Worm (Caenorhabditis elegans): ENCODE measurements around the gene B0001.5.

DNA sequence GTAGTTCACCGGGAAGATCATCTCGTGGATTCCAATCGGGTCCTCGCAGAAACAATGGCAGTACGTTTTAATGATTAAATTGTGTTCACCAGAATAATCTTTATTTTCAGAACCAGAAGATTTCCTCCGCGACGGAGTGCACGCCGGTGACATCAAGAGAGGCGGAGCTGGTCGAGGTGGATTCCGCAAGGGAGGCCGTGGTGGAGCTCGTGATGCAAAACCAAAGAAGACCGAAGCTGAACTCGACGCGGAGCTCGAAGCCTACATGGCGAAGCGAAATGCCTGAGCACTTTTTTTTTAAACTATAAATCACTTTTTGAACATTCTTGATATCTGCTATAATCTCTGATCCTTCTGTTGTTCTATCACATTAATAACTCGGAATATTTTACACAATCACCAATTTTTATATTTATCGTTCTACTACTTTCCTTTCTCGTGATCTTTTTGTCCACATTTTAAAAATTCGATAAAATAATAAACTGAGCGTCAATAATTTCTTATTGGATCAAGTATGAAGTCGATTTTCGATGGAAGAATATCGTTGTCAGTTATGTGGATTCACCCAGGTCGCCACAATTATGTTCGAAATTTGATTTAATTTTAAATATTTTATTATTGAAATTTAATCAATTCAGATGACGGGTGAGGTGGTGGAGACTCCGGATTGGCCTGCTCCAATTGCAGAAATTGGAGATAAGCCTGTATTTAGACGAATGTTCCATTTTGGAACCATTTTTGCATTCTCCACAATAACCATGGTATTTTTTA is 18.6 kb downstream of the B0001.5 start, which contains the start of gene dhhc-6:
- TF ChIP-seq ztf-11 (tag; optimal IDR thresholded peaks at IDR 0.05) (no peak), nhr-10 (tag; optimal IDR thresholded peaks at IDR 0.05) (no peak), lin-11 (tag; optimal IDR thresholded peaks at IDR 0.05) (no peak), zag-1 (tag; optimal IDR thresholded peaks at IDR 0.05) (no peak), nhr-11 (tag; optimal IDR thresholded peaks at IDR 0.05) (no peak), unc-62 (GFP tag; optimal IDR thresholded peaks at IDR 0.05) (no peak), ceh-82 (tag; optimal IDR thresholded peaks at IDR 0.05) (no peak), nhr-12 (tag; optimal IDR thresholded peaks at IDR 0.05) (no peak)

Data from whole organism, L2 larva.